Worm (Caenorhabditis elegans) whole organism, L1 larva: ENCODE results near the gene M01F1.8.

ENCODE experiments used
- aha-1 ChIP-seq: fragments of 150-350 bp; optimal IDR thresholded peaks from 2 replicates; lab custom pipeline; 2014; ENCODE audit warnings: missing biosample characterization, missing genetic modification characterization
- aly-2 ChIP-seq: fragments of 150-350 bp; optimal IDR thresholded peaks from 2 replicates; lab custom pipeline; 2014; ENCODE audit warnings: missing biosample characterization, missing genetic modification characterization
- ama-1 ChIP-seq: fragments of 150-350 bp; optimal IDR thresholded peaks from 2 replicates; lab custom pipeline; 2014
- blmp-1 ChIP-seq: fragments of 150-350 bp; optimal IDR thresholded peaks from 2 replicates; lab custom pipeline; 2014; ENCODE audit warnings: missing biosample characterization, missing genetic modification characterization
- ces-1 ChIP-seq: fragments of 150-350 bp; optimal IDR thresholded peaks from 2 replicates; lab custom pipeline; 2014; ENCODE audit warnings: missing biosample characterization, missing genetic modification reagents, missing genetic modification characterization
- mdl-1 ChIP-seq, 2 experiments: fragments of 150-350 bp; optimal IDR thresholded peaks; 2 replicates each; lab custom pipeline; 2014 to 2017; ENCODE audit warnings: missing biosample characterization in 2 of 2, missing genetic modification characterization in 2 of 2, inconsistent platforms in 1 of 2
- pag-3 ChIP-seq: sonication (generic microtip); optimal IDR thresholded peaks from 2 replicates; lab custom pipeline; 2017; ENCODE audit warnings: missing genetic modification characterization, mild to moderate bottlenecking, missing compliant biosample characterization, antibody characterized with exemption, borderline replicate concordance; ENCODE audit not compliant: insufficient read depth
- skn-1 ChIP-seq: fragments of 150-350 bp; optimal IDR thresholded peaks from 2 replicates; lab custom pipeline; 2014; ENCODE audit warnings: missing biosample characterization, missing genetic modification characterization
- sup-37 ChIP-seq: fragments of 200-800 bp; sonication (Bioruptor generic); optimal IDR thresholded peaks from 2 replicates; lab custom pipeline; 2018; ENCODE audit warnings: mild to moderate bottlenecking, missing genetic modification characterization, missing compliant biosample characterization
- unc-62 ChIP-seq: fragments of 150-350 bp; optimal IDR thresholded peaks from 2 replicates; lab custom pipeline; 2014; ENCODE audit warnings: missing biosample characterization, missing genetic modification reagents, missing genetic modification characterization
- zag-1 ChIP-seq: fragments of 150-350 bp; optimal IDR thresholded peaks from 2 replicates; lab custom pipeline; 2014; ENCODE audit warnings: missing biosample characterization, missing genetic modification characterization
- ztf-11 ChIP-seq, 2 experiments: sonication (generic microtip); optimal IDR thresholded peaks; 2 replicates each; lab custom pipeline; 2016 to 2017; ENCODE audit warnings: missing genetic modification characterization in 2 of 2, missing biosample characterization in 1 of 2, missing compliant biosample characterization in 1 of 2

DNA sequence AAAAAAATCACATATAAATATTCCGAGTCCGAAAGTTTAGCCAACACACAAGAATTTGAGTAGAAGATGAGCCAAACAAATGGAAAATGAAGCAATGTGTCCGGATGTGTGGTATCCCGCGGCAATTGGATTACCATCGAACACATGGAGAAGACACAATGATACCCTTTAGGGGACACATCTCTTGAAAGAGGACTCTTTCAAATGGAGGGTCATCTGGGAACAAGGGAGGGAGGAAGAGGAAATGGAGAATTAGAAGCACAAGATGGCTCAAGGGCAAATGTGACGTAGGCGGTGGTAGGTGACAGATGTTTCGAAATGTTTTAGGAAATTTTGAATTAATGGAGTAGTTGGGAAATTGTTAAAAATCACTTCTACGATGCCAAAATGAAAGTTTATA is 40.7 kb upstream of the M01F1.8 start:
- TF ChIP-seq unc-62 (GFP tag; lab: Kevin White, UChicago), result no peak
- TF ChIP-seq ces-1 (GFP tag; lab: Kevin White, UChicago), result no peak
- no peak for TF ChIP-seq aly-2 (tag; lab: Kevin White, UChicago)
- peak in 1 of 2 experiments; percentile 2 for TF ChIP-seq ztf-11 (tag; optimal IDR thresholded peaks at IDR 0.05; lab: Kevin White, UChicago)
- no peak for TF ChIP-seq skn-1 (tag; lab: Kevin White, UChicago)
- TF ChIP-seq zag-1 (tag; lab: Kevin White, UChicago), result peak; percentile 12
- no peak for TF ChIP-seq pag-3 (tag; lab: Kevin White, UChicago)
- TF ChIP-seq sup-37 (GFP tag; lab: Kevin White, UChicago), result no peak
- no peak for TF ChIP-seq aha-1 (tag; lab: Kevin White, UChicago)
- TF ChIP-seq mdl-1 (tag; optimal IDR thresholded peaks at IDR 0.05; lab: Kevin White, UChicago), result no peak
- TF ChIP-seq blmp-1, result no peak
- TF ChIP-seq ama-1 (lab: Kevin White, UChicago), result no peak
